Fruit fly (Drosophila melanogaster) whole organism, prepupa: ENCODE data around the gene CG31776.

Source experiments
- CG16779 ChIP-seq: fragments of 200-800 bp; sonication (Bioruptor generic); optimal IDR thresholded peaks from 3 replicates; lab custom pipeline; 2017; ENCODE audit warnings: missing biosample characterization, mild to moderate bottlenecking, missing genetic modification characterization
- Gug ChIP-seq: fragments of 200-800 bp; sonication (Bioruptor generic); IDR thresholded peaks from 2 replicates; pipeline ENCODE4 v1.3.6; 2022; ENCODE audit warnings: missing biosample characterization, missing genetic modification characterization

DNA sequence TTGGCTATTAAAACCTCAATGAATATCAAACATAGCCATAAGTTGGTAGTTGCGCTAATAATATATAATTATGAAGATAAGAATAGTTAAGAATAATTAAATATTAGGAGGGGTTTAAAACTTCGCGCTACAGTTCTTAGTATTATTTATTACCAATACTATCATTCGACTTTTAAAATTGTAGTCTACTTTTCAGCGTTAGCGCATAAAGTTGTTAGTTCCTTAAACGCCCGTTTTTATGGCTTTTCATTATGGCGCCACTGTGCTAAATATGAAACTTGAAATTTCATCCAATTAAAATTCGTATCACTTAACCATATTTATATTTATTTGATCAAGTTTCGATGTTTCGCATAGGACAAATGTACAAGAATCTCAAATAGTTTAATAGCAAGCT lies 10.5 kb downstream of the CG31776 start:
- TF ChIP-seq CG16779 (no peak), Gug (GFP tag; lab: Robert Waterston, UW) (no peak)
